Worm (Caenorhabditis elegans) whole organism, L4 larva: ENCODE measurements around the gene K08E4.3.

Experiments used
- F37D6.2 ChIP-seq: sonication (generic microtip); optimal IDR thresholded peaks from 2 replicates; lab custom pipeline; 2016; ENCODE audit warnings: mild to moderate bottlenecking, missing genetic modification characterization, missing compliant biosample characterization
- F49E8.2 ChIP-seq: sonication (generic microtip); optimal IDR thresholded peaks from 2 replicates; lab custom pipeline; 2016; ENCODE audit warnings: missing compliant biosample characterization, mild to moderate bottlenecking, missing genetic modification characterization, borderline replicate concordance
- ama-1 ChIP-seq: fragments of 150-350 bp; optimal IDR thresholded peaks from 2 replicates; lab custom pipeline; 2014; ENCODE audit warnings: inconsistent platforms, mixed read lengths
- fkh-10 ChIP-seq: fragments of 150-350 bp; optimal IDR thresholded peaks from 2 replicates; lab custom pipeline; 2014; ENCODE audit warnings: missing biosample characterization, missing genetic modification reagents, missing genetic modification characterization
- hlh-30 ChIP-seq: sonication (generic microtip); optimal IDR thresholded peaks from 2 replicates; lab custom pipeline; 2017; ENCODE audit warnings: antibody characterized with exemption, mild to moderate bottlenecking, missing genetic modification characterization, missing compliant biosample characterization; ENCODE audit not compliant: insufficient read depth
- mep-1 ChIP-seq: fragments of 150-350 bp; sonication (generic microtip); optimal IDR thresholded peaks from 3 replicates; lab custom pipeline; 2014; ENCODE audit warnings: missing biosample characterization, missing genetic modification characterization
- nhr-28 ChIP-seq: fragments of 150-350 bp; optimal IDR thresholded peaks from 2 replicates; lab custom pipeline; 2014; ENCODE audit warnings: missing biosample characterization, missing genetic modification characterization
- pqm-1 ChIP-seq: sonication (generic microtip); optimal IDR thresholded peaks from 2 replicates; lab custom pipeline; 2017; ENCODE audit warnings: missing biosample characterization, missing genetic modification characterization
- set-16 ChIP-seq: fragments of 200-800 bp; sonication (Bioruptor generic); IDR thresholded peaks from 2 replicates; pipeline ENCODE4 v1.3.6; 2022; ENCODE audit warnings: missing genetic modification reagents, missing genetic modification characterization, missing compliant biosample characterization
- tag-97 ChIP-seq: fragments of 200-800 bp; sonication (Bioruptor generic); IDR thresholded peaks from 2 replicates; pipeline ENCODE4 v1.3.6; 2022; ENCODE audit warnings: missing genetic modification characterization, missing compliant biosample characterization
- unc-39 ChIP-seq: sonication (generic microtip); optimal IDR thresholded peaks from 2 replicates; lab custom pipeline; 2017; ENCODE audit warnings: missing biosample characterization, missing genetic modification characterization
- unc-62 ChIP-seq, 3 experiments: fragments of 150-350 bp in 1 of 3; sonication (generic microtip); optimal IDR thresholded peaks in 2 of 3; peaks in 1 of 3; 1 replicate in 1 of 3; 2 replicates in 2 of 3; lab custom pipeline; 2014 to 2017; ENCODE audit warnings: missing biosample characterization in 3 of 3, missing genetic modification characterization in 3 of 3, missing genetic modification reagents in 3 of 3, missing genotype in 1 of 3

- TF ChIP-seq mep-1 (tag; lab: Kevin White, UChicago), result no peak
- no peak for TF ChIP-seq fkh-10
- TF ChIP-seq pqm-1 (tag; lab: Kevin White, UChicago), result no peak
- no peak for TF ChIP-seq hlh-30 (tag; lab: Kevin White, UChicago)
- no peak for TF ChIP-seq set-16 (GFP tag; lab: Robert Waterston, UW)
- no peak for TF ChIP-seq F37D6.2
- no peak for TF ChIP-seq F49E8.2 (tag; lab: Kevin White, UChicago)
- TF ChIP-seq ama-1, result no peak
- no peak for TF ChIP-seq nhr-28 (tag; lab: Kevin White, UChicago)
- TF ChIP-seq tag-97 (GFP tag; lab: Robert Waterston, UW), result no peak
- no peak for TF ChIP-seq unc-39
- no peak for TF ChIP-seq unc-62 (GFP tag; optimal IDR thresholded peaks at IDR 0.05 in 1 of 2; lab: Kevin White, UChicago)
- no peak for TF ChIP-seq unc-62 (tag; optimal IDR thresholded peaks at IDR 0.05; lab: Kevin White, UChicago)
Observed at ce11 chrIV:12056603-12057002, 939 bp upstream of the K08E4.3 start, which contains the start of gene K08E4.2.
